Fruit fly (Drosophila melanogaster) whole organism, embryonic: Measurements from ENCODE around the gene CG15625.
A peak's percentile ranks its signal among the peaks of the same experiment; 100 is the strongest.

Experiments used
- ATbp ChIP-seq: fragments of 200-800 bp; sonication (Bioruptor generic); optimal IDR thresholded peaks from 2 replicates; lab custom pipeline; 2017; ENCODE audit warnings: missing biosample characterization, mild to moderate bottlenecking, missing genetic modification characterization, missing genetic modification reagents
- Aef1 ChIP-seq: fragments of 200-800 bp; sonication (Bioruptor generic); IDR thresholded peaks from 3 replicates; pipeline ENCODE4 v1.3.6; 2022; ENCODE audit warnings: missing biosample characterization, missing genetic modification characterization
- CG12155 ChIP-seq: fragments of 200-800 bp; sonication (Bioruptor generic); optimal IDR thresholded peaks from 3 replicates; lab custom pipeline; 2016; ENCODE audit warnings: missing biosample characterization, missing genetic modification characterization
- CG12219 ChIP-seq: fragments of 200-800 bp; sonication (Bioruptor generic); optimal IDR thresholded peaks from 3 replicates; lab custom pipeline; 2018; ENCODE audit warnings: missing biosample characterization, mild to moderate bottlenecking, missing genetic modification characterization
- CG14860 ChIP-seq: fragments of 200-800 bp; sonication (Bioruptor generic); IDR thresholded peaks from 3 replicates; pipeline ENCODE4 v1.3.6; 2022; ENCODE audit warnings: missing biosample characterization, missing genetic modification characterization; ENCODE audit not compliant: partially characterized antibody
- CG15514 ChIP-seq: fragments of 200-800 bp; sonication (Bioruptor generic); optimal IDR thresholded peaks from 3 replicates; lab custom pipeline; 2017; ENCODE audit warnings: missing biosample characterization, missing genetic modification characterization, mild to moderate bottlenecking, moderate library complexity, missing genetic modification reagents
- CG17359 ChIP-seq: fragments of 200-800 bp; sonication (Bioruptor generic); optimal IDR thresholded peaks from 3 replicates; lab custom pipeline; 2018; ENCODE audit warnings: missing biosample characterization, mild to moderate bottlenecking, missing genetic modification characterization, moderate library complexity
- CG18476 ChIP-seq: fragments of 200-800 bp; sonication (Bioruptor generic); optimal IDR thresholded peaks from 2 replicates; lab custom pipeline; 2016; ENCODE audit warnings: missing biosample characterization, mild to moderate bottlenecking, missing genetic modification characterization
- CG2120 ChIP-seq: fragments of 200-800 bp; sonication (Bioruptor generic); optimal IDR thresholded peaks from 3 replicates; lab custom pipeline; 2016; ENCODE audit warnings: missing biosample characterization, missing genetic modification characterization
- CG2889 ChIP-seq: fragments of 200-800 bp; sonication (Bioruptor generic); IDR thresholded peaks from 3 replicates; pipeline ENCODE4 v1.3.6; 2022; ENCODE audit warnings: missing biosample characterization, missing genetic modification characterization
- CG3065 ChIP-seq: fragments of 200-800 bp; sonication (Bioruptor generic); optimal IDR thresholded peaks from 2 replicates; lab custom pipeline; 2016; ENCODE audit warnings: missing biosample characterization, missing genetic modification characterization
- CG31365 ChIP-seq: fragments of 200-800 bp; sonication (Bioruptor generic); optimal IDR thresholded peaks from 2 replicates; lab custom pipeline; 2018; ENCODE audit warnings: missing biosample characterization, mild to moderate bottlenecking, missing genetic modification characterization
- CG34224 ChIP-seq: fragments of 200-800 bp; sonication (Bioruptor generic); IDR thresholded peaks from 3 replicates; pipeline ENCODE4 v1.3.6; 2022; ENCODE audit warnings: missing biosample characterization, missing genetic modification characterization; ENCODE audit not compliant: partially characterized antibody
- CG5953 ChIP-seq: fragments of 200-800 bp; sonication (Bioruptor generic); IDR thresholded peaks from 2 replicates; pipeline ENCODE4 v1.3.6; 2022; ENCODE audit warnings: missing biosample characterization, missing genetic modification characterization
- CG6175 ChIP-seq: fragments of 200-800 bp; sonication (Bioruptor generic); IDR thresholded peaks from 3 replicates; pipeline ENCODE4 v1.3.6; 2022; ENCODE audit warnings: missing biosample characterization, missing genetic modification characterization
- CG6683 ChIP-seq: fragments of 200-800 bp; sonication (Bioruptor generic); optimal IDR thresholded peaks from 2 replicates; lab custom pipeline; 2017; ENCODE audit warnings: missing biosample characterization, mild to moderate bottlenecking, missing genetic modification characterization, missing genetic modification reagents
- CG6765 ChIP-seq: fragments of 200-800 bp; sonication (Bioruptor generic); optimal IDR thresholded peaks from 3 replicates; lab custom pipeline; 2017; ENCODE audit warnings: missing biosample characterization, mild to moderate bottlenecking, missing genetic modification characterization
- CG7928 ChIP-seq: fragments of 200-800 bp; sonication (Bioruptor generic); optimal IDR thresholded peaks from 2 replicates; lab custom pipeline; 2017; ENCODE audit warnings: missing biosample characterization, mild to moderate bottlenecking, missing genetic modification characterization
- CG9215 ChIP-seq: fragments of 200-800 bp; sonication (Bioruptor generic); IDR thresholded peaks from 2 replicates; pipeline ENCODE4 v1.3.6; 2022; ENCODE audit warnings: missing biosample characterization, missing genetic modification characterization
- D19A ChIP-seq: fragments of 200-800 bp; optimal IDR thresholded peaks from 3 replicates; lab custom pipeline; 2019; ENCODE audit warnings: missing biosample characterization, mild to moderate bottlenecking, missing genetic modification characterization, moderate library complexity
- Elba2 ChIP-seq: fragments of 200-800 bp; sonication (Bioruptor generic); optimal IDR thresholded peaks from 3 replicates; lab custom pipeline; 2016; ENCODE audit warnings: missing biosample characterization, missing genetic modification characterization
- Fer3 ChIP-seq: fragments of 200-800 bp; sonication (Bioruptor generic); optimal IDR thresholded peaks from 2 replicates; lab custom pipeline; 2018; ENCODE audit warnings: missing biosample characterization, mild to moderate bottlenecking, missing genetic modification characterization, moderate library complexity
- Med ChIP-seq: fragments of 200-800 bp; sonication (Bioruptor generic); peaks from one replicate; lab custom pipeline; 2016; ENCODE audit warnings: missing biosample characterization, missing genetic modification characterization, mild to moderate bottlenecking, inconsistent platforms, moderate library complexity
- Nf-YB ChIP-seq: fragments of 200-800 bp; sonication (Bioruptor generic); optimal IDR thresholded peaks from 3 replicates; lab custom pipeline; 2019; ENCODE audit warnings: missing biosample characterization, mild to moderate bottlenecking, missing genetic modification characterization, moderate library complexity
- ara ChIP-seq: fragments of 200-800 bp; sonication (Bioruptor generic); IDR thresholded peaks from 2 replicates; pipeline ENCODE4 v1.3.6; 2022; ENCODE audit warnings: missing biosample characterization, missing genetic modification characterization
- ato ChIP-seq: fragments of 200-800 bp; sonication (Bioruptor generic); IDR thresholded peaks from 2 replicates; pipeline ENCODE4 v1.3.6; 2022; ENCODE audit warnings: missing biosample characterization, missing genetic modification characterization; ENCODE audit not compliant: partially characterized antibody
- ci ChIP-seq: fragments of 200-800 bp; sonication (Bioruptor generic); IDR thresholded peaks from 3 replicates; pipeline ENCODE4 v1.3.6; 2022; ENCODE audit warnings: missing biosample characterization, missing genetic modification characterization
- crp ChIP-seq, 2 experiments: fragments of 200-800 bp; sonication (Bioruptor generic); optimal IDR thresholded peaks; 2 replicates in 1 of 2; 3 replicates in 1 of 2; lab custom pipeline; 2017; ENCODE audit warnings: missing biosample characterization in 2 of 2, missing genetic modification characterization in 2 of 2, mild to moderate bottlenecking in 1 of 2, moderate library complexity in 1 of 2
- dan ChIP-seq: fragments of 200-800 bp; sonication (Bioruptor generic); IDR thresholded peaks from 2 replicates; pipeline ENCODE4 v1.3.6; 2022; ENCODE audit warnings: missing biosample characterization, missing genetic modification characterization
- dimm ChIP-seq: fragments of 200-800 bp; sonication (Bioruptor generic); IDR thresholded peaks from 2 replicates; pipeline ENCODE4 v1.3.6; 2022; ENCODE audit warnings: missing biosample characterization, missing genetic modification characterization
- eve ChIP-seq, 2 experiments: fragments of >200 bp; optimal IDR thresholded peaks; 2 replicates each; lab custom pipeline; 2017; ENCODE audit warnings: missing biosample characterization in 2 of 2, missing genetic modification characterization in 2 of 2
- fd64A ChIP-seq: fragments of 200-800 bp; sonication (Bioruptor generic); optimal IDR thresholded peaks from 3 replicates; lab custom pipeline; 2018; ENCODE audit warnings: missing biosample characterization, mild to moderate bottlenecking, missing genetic modification characterization
- gcm2 ChIP-seq: fragments of 200-800 bp; sonication (Bioruptor generic); optimal IDR thresholded peaks from 2 replicates; lab custom pipeline; 2016; ENCODE audit warnings: missing biosample characterization, missing genetic modification characterization
- gfzf ChIP-seq: fragments of 200-800 bp; sonication (Bioruptor generic); optimal IDR thresholded peaks from 2 replicates; lab custom pipeline; 2016; ENCODE audit warnings: missing biosample characterization, mild to moderate bottlenecking, missing genetic modification characterization, moderate library complexity
- grau ChIP-seq: fragments of 200-800 bp; optimal IDR thresholded peaks from 3 replicates; lab custom pipeline; 2019; ENCODE audit warnings: missing biosample characterization, mild to moderate bottlenecking, missing genetic modification characterization, moderate library complexity
- gsb-n ChIP-seq: fragments of 200-800 bp; sonication (Bioruptor generic); optimal IDR thresholded peaks from 3 replicates; lab custom pipeline; 2018; ENCODE audit warnings: missing biosample characterization, mild to moderate bottlenecking, missing genetic modification characterization
- gt ChIP-seq: fragments of 200-800 bp; sonication (Bioruptor generic); IDR thresholded peaks from 2 replicates; pipeline ENCODE4 v1.3.6; 2022; ENCODE audit warnings: missing biosample characterization, missing genetic modification characterization
- h ChIP-seq: fragments of >200 bp; optimal IDR thresholded peaks from 2 replicates; lab custom pipeline; 2017
- ind ChIP-seq: fragments of 200-800 bp; sonication (Bioruptor generic); optimal IDR thresholded peaks from 3 replicates; lab custom pipeline; 2016; ENCODE audit warnings: missing biosample characterization, missing genetic modification characterization
- lov ChIP-seq, 2 experiments: fragments of 200-800 bp in 1 of 2; fragments of >200 bp in 1 of 2; sonication (Bioruptor generic) in 1 of 2; IDR thresholded peaks in 1 of 2; optimal IDR thresholded peaks in 1 of 2; 2 replicates in 1 of 2; 3 replicates in 1 of 2; pipeline versions ENCODE4 v1.3.6 to Lab custom; 2017 to 2022; ENCODE audit warnings: missing biosample characterization in 1 of 2, missing genetic modification characterization in 1 of 2
- onecut ChIP-seq: fragments of 200-800 bp; sonication (Bioruptor generic); IDR thresholded peaks from 2 replicates; pipeline ENCODE4 v1.3.6; 2022; ENCODE audit warnings: missing biosample characterization, missing genetic modification characterization
- pnt ChIP-seq: fragments of 200-800 bp; sonication (Bioruptor generic); optimal IDR thresholded peaks from 3 replicates; lab custom pipeline; 2016; ENCODE audit warnings: missing biosample characterization, missing genetic modification characterization
- pzg ChIP-seq: fragments of 200-800 bp; sonication (Bioruptor generic); optimal IDR thresholded peaks from 3 replicates; lab custom pipeline; 2018; ENCODE audit warnings: missing biosample characterization, mild to moderate bottlenecking, missing genetic modification characterization, moderate library complexity
- sens ChIP-seq: fragments of 200-800 bp; sonication (Bioruptor generic); peaks from one replicate; lab custom pipeline; 2016; ENCODE audit warnings: missing biosample characterization, missing genetic modification characterization
- tll ChIP-seq, 2 experiments: fragments of 200-800 bp in 1 of 2; fragments of >200 bp in 1 of 2; sonication (Bioruptor generic) in 1 of 2; optimal IDR thresholded peaks; 2 replicates each; lab custom pipeline; 2017 to 2019; ENCODE audit warnings: missing biosample characterization in 2 of 2, missing genetic modification characterization in 2 of 2, mild to moderate bottlenecking in 1 of 2, moderate library complexity in 1 of 2
- twi ChIP-seq: fragments of 200-800 bp; optimal IDR thresholded peaks from 2 replicates; lab custom pipeline; 2019; ENCODE audit warnings: missing biosample characterization, mild to moderate bottlenecking, missing genetic modification characterization, moderate library complexity
- vnd ChIP-seq: fragments of 200-800 bp; sonication (Bioruptor generic); IDR thresholded peaks from 3 replicates; pipeline ENCODE4 v1.3.6; 2022; ENCODE audit warnings: missing biosample characterization, missing genetic modification characterization; ENCODE audit not compliant: partially characterized antibody
- zfh2 ChIP-seq: fragments of 200-800 bp; sonication (Bioruptor generic); optimal IDR thresholded peaks from 2 replicates; lab custom pipeline; 2016; ENCODE audit warnings: missing biosample characterization, missing genetic modification characterization

CG15625 gene

dm6 chr2L:4887382-4888219 lies 2.2 kb upstream of the CG15625 start (continued):
- peak; percentile 33; the same call in 1 of the 2 replicates for TF ChIP-seq CG5953 (GFP tag; lab: Robert Waterston, UW)
- TF ChIP-seq CG7928 (GFP tag; lab: Kevin White, UChicago), result peak; percentile 17
- peak; percentile 39 for TF ChIP-seq pnt (GFP tag; lab: Kevin White, UChicago)
- no peak for TF ChIP-seq CG6683
- no peak for TF ChIP-seq tll (GFP tag; optimal IDR thresholded peaks at IDR 0.05; lab: Kevin White, UChicago)
- TF ChIP-seq CG12155 (GFP tag; lab: Kevin White, UChicago), result peak; percentile 39
- TF ChIP-seq ci (GFP tag; lab: Robert Waterston, UW), result peak; percentile 67
- peak; percentile 15 for TF ChIP-seq CG15514 (GFP tag; lab: Kevin White, UChicago)
- TF ChIP-seq zfh2 (GFP tag; lab: Kevin White, UChicago), result peak; percentile 8
- peak; percentile 62 for TF ChIP-seq grau (tag; lab: Kevin White, UChicago)
- no peak for TF ChIP-seq CG31365
- peak; percentile 43 for TF ChIP-seq CG9215
- no peak for TF ChIP-seq lov (optimal IDR thresholded peaks at IDR 0.05; lab: Kevin White, UChicago)
- peak; percentile 54; the same call in 1 of the 3 replicates for TF ChIP-seq lov (GFP tag; IDR thresholded peaks at IDR 0.05; lab: Robert Waterston, UW)
- no peak for TF ChIP-seq CG14860 (GFP tag; lab: Robert Waterston, UW)
- TF ChIP-seq gcm2 (GFP tag; lab: Kevin White, UChicago), result no peak
- peak; percentile 64 for TF ChIP-seq Aef1 (GFP tag; lab: Robert Waterston, UW)
- TF ChIP-seq fd64A (GFP tag; lab: Kevin White, UChicago), result no peak
- TF ChIP-seq vnd (GFP tag; lab: Robert Waterston, UW), result no peak
- peak; percentile 33; the same call in 1 of the 2 replicates for TF ChIP-seq dimm (GFP tag; lab: Robert Waterston, UW)
- no peak for TF ChIP-seq CG3065 (GFP tag; lab: Kevin White, UChicago)
- TF ChIP-seq CG2889 (GFP tag; lab: Robert Waterston, UW), result peak; percentile 57; the same call in 2 of the 3 replicates
- no peak for TF ChIP-seq CG6765
- TF ChIP-seq ato (GFP tag; lab: Robert Waterston, UW), result no peak
- TF ChIP-seq dan (GFP tag; lab: Robert Waterston, UW), result no peak
- TF ChIP-seq pzg (GFP tag; lab: Kevin White, UChicago), result no peak
- TF ChIP-seq gsb-n (tag; lab: Kevin White, UChicago), result peak; percentile 41
- no peak for TF ChIP-seq gfzf (GFP tag; lab: Kevin White, UChicago)
- no peak for TF ChIP-seq Elba2 (GFP tag; lab: Kevin White, UChicago)
- peak; percentile 62 for TF ChIP-seq Fer3
- peak; percentile 48 for TF ChIP-seq CG2120 (GFP tag; lab: Kevin White, UChicago)
- no peak for TF ChIP-seq onecut (GFP tag; lab: Robert Waterston, UW)
- no peak for TF ChIP-seq CG34224 (GFP tag; lab: Robert Waterston, UW)
- TF ChIP-seq CG12219, result no peak
- TF ChIP-seq D19A (tag; lab: Kevin White, UChicago), result peak; percentile 4
- TF ChIP-seq ind, result peak; percentile 56
- TF ChIP-seq sens (GFP tag; lab: Kevin White, UChicago), result peak; percentile 95
- TF ChIP-seq CG6175, result peak; percentile 45; the same call in 1 of the 3 replicates
- TF ChIP-seq twi, result peak; percentile 35
- peak; percentile 50 for TF ChIP-seq ATbp (GFP tag; lab: Kevin White, UChicago)
- TF ChIP-seq ara, result peak; percentile 64
- no peak for TF ChIP-seq h
- no peak for TF ChIP-seq eve (GFP tag; optimal IDR thresholded peaks at IDR 0.05; lab: Kevin White, UChicago)
- TF ChIP-seq crp (GFP tag; optimal IDR thresholded peaks at IDR 0.05; lab: Kevin White, UChicago), result no peak
- TF ChIP-seq Nf-YB (GFP tag; lab: Kevin White, UChicago), result peak; percentile 24
- TF ChIP-seq gt (GFP tag; lab: Robert Waterston, UW), result no peak
- TF ChIP-seq CG17359 (tag; lab: Kevin White, UChicago), result peak; percentile 63
- peak; percentile 71 for TF ChIP-seq Med (GFP tag; lab: Kevin White, UChicago)
- peak; percentile 27 for TF ChIP-seq CG18476 (GFP tag; lab: Kevin White, UChicago)
